Fruit fly (Drosophila melanogaster) whole organism, adult: Measurements from ENCODE around the gene CG8460.

Experiments
- CG5204 ChIP-seq: fragments of 200-800 bp; sonication (Bioruptor generic); optimal IDR thresholded peaks from 2 replicates; lab custom pipeline; 2016; ENCODE audit warnings: missing biosample characterization, missing genetic modification characterization
- CG7101 ChIP-seq: fragments of 200-800 bp; sonication (Bioruptor generic); optimal IDR thresholded peaks from 2 replicates; lab custom pipeline; 2018; ENCODE audit warnings: missing biosample characterization, mild to moderate bottlenecking, missing genetic modification characterization, moderate library complexity
- Clk ChIP-seq: fragments of 200-800 bp; sonication (Bioruptor generic); optimal IDR thresholded peaks from 2 replicates; lab custom pipeline; 2017; ENCODE audit warnings: missing biosample characterization, missing genetic modification characterization
- pad ChIP-seq: fragments of 200-800 bp; sonication (Bioruptor generic); optimal IDR thresholded peaks from 3 replicates; lab custom pipeline; 2017; ENCODE audit warnings: missing biosample characterization, missing genetic modification characterization, mild to moderate bottlenecking, moderate library complexity, missing genetic modification reagents
- tj ChIP-seq: fragments of 200-800 bp; sonication (Bioruptor generic); optimal IDR thresholded peaks from 3 replicates; lab custom pipeline; 2017; ENCODE audit warnings: missing biosample characterization, mild to moderate bottlenecking, missing genetic modification characterization, moderate library complexity

DNA sequence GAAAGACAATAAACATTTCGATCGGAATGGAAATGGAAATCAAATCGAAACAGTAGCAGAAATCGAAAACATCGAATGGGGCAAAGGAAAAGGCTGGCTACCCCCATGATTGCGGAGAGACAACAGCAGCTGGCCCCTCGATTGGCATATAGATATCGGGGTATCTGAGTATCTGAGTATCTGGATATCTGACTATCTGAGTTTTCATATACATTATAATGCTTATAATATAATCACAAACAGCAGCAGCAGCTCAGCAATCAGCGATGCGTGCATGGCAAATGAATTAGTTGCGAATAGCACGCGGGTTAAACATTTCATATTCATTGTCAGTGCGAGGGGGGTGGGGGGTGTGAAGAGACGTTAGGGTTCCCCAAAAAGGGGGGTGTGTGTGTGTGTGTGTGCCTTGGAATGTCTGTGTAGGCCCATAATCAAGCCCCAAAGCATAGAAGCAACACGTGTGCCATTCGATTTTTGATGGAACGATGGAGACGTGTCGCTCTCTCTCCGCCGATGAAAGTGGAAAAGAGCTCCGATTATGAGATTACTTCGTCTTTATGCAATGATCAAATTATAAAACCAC lies 26.3 kb upstream of the CG8460 start:
- TF ChIP-seq CG7101 (tag; lab: Kevin White, UChicago): no peak
- no peak for TF ChIP-seq CG5204
- TF ChIP-seq Clk (GFP tag; lab: Kevin White, UChicago): no peak
- no peak for TF ChIP-seq pad
- no peak for TF ChIP-seq tj
